Fruit fly (Drosophila melanogaster) whole organism, wandering third instar larva: ENCODE results near the gene S-Lap1.

Source experiments
- Abd-B ChIP-seq: fragments of >200 bp; optimal IDR thresholded peaks from 2 replicates; lab custom pipeline; 2017; ENCODE audit warnings: missing biosample characterization, missing genetic modification characterization
- CG9705 ChIP-seq: fragments of 200-800 bp; sonication (Bioruptor generic); optimal IDR thresholded peaks from 2 replicates; lab custom pipeline; 2018; ENCODE audit warnings: missing biosample characterization, mild to moderate bottlenecking, missing genetic modification characterization
- Dfd ChIP-seq: fragments of >200 bp; optimal IDR thresholded peaks from 2 replicates; lab custom pipeline; 2017; ENCODE audit warnings: missing biosample characterization, missing genetic modification characterization
- Dif ChIP-seq: fragments of 200-275, 200-300 bp; sonication (Bioruptor generic); optimal IDR thresholded peaks from 2 replicates; lab custom pipeline; 2018; ENCODE audit warnings: missing biosample characterization, missing genetic modification characterization; ENCODE audit not compliant: partially characterized antibody
- GATAd ChIP-seq: sonication (Bioruptor generic); optimal IDR thresholded peaks from 2 replicates; lab custom pipeline; 2016; ENCODE audit warnings: missing biosample characterization, missing genetic modification characterization
- Hr78 ChIP-seq: fragments of >200 bp; optimal IDR thresholded peaks from 2 replicates; lab custom pipeline; 2017; ENCODE audit warnings: missing biosample characterization, missing genetic modification characterization
- Hr83 ChIP-seq: fragments of 200-300 bp; sonication (Bioruptor generic); optimal IDR thresholded peaks from 2 replicates; lab custom pipeline; 2016; ENCODE audit warnings: missing biosample characterization, mild to moderate bottlenecking, missing genetic modification characterization, moderate library complexity; ENCODE audit not compliant: poor library complexity, severe bottlenecking
- Myc ChIP-seq: fragments of >200 bp; optimal IDR thresholded peaks from 2 replicates; lab custom pipeline; 2017
- N ChIP-seq: fragments of >200 bp; optimal IDR thresholded peaks from 2 replicates; lab custom pipeline; 2018; ENCODE audit warnings: missing biosample characterization, missing external identifiers, missing genetic modification characterization
- OdsH ChIP-seq: fragments of 200-800 bp; sonication (Bioruptor generic); optimal IDR thresholded peaks from 2 replicates; lab custom pipeline; 2016; ENCODE audit warnings: missing biosample characterization, mild to moderate bottlenecking, missing genetic modification characterization
- Rel ChIP-seq, 2 experiments: fragments of 200-800 bp; sonication (Bioruptor generic) in 1 of 2; optimal IDR thresholded peaks; 2 replicates in 1 of 2; 3 replicates in 1 of 2; lab custom pipeline; 2016 to 2019; ENCODE audit warnings: mild to moderate bottlenecking in 2 of 2, missing biosample characterization in 2 of 2, missing genetic modification characterization in 2 of 2, moderate library complexity in 1 of 2
- Sp1 ChIP-seq: fragments of 200-800 bp; sonication (Bioruptor generic); optimal IDR thresholded peaks from 3 replicates; lab custom pipeline; 2019; ENCODE audit warnings: missing biosample characterization, mild to moderate bottlenecking, missing genetic modification characterization, moderate library complexity
- br ChIP-seq: fragments of 200-800 bp; sonication (Bioruptor generic); optimal IDR thresholded peaks from 2 replicates; lab custom pipeline; 2016; ENCODE audit warnings: missing biosample characterization, missing genetic modification characterization
- brk ChIP-seq: fragments of 200-800 bp; sonication (Bioruptor generic); optimal IDR thresholded peaks from 2 replicates; lab custom pipeline; 2016; ENCODE audit warnings: missing biosample characterization, mild to moderate bottlenecking, missing genetic modification characterization
- dl ChIP-seq, 2 experiments: fragments of 175-275, 200-275 bp in 1 of 2; fragments of 200-275 bp in 1 of 2; sonication (Bioruptor generic); optimal IDR thresholded peaks; lab custom pipeline; 2018; ENCODE audit warnings: mild to moderate bottlenecking in 2 of 2, missing biosample characterization in 2 of 2, missing genetic modification characterization in 2 of 2, moderate library complexity in 2 of 2; ENCODE audit not compliant: partially characterized antibody in 2 of 2, insufficient read depth in 1 of 2
- dsf ChIP-seq: sonication (Bioruptor generic); optimal IDR thresholded peaks from 2 replicates; lab custom pipeline; 2016; ENCODE audit warnings: missing biosample characterization, missing genetic modification characterization, borderline replicate concordance
- ey ChIP-seq: fragments of 200-800 bp; sonication (Bioruptor generic); optimal IDR thresholded peaks from 2 replicates; lab custom pipeline; 2016; ENCODE audit warnings: missing biosample characterization, missing genetic modification characterization
- foxo ChIP-seq, 2 experiments: fragments of 200-800 bp; sonication (Bioruptor generic); optimal IDR thresholded peaks; 2 replicates in 1 of 2; 3 replicates in 1 of 2; lab custom pipeline; 2016 to 2017; ENCODE audit warnings: missing biosample characterization in 2 of 2, missing genetic modification characterization in 2 of 2
- fru ChIP-seq: fragments of 200-800 bp; sonication (Bioruptor generic); optimal IDR thresholded peaks from 3 replicates; lab custom pipeline; 2016; ENCODE audit warnings: missing biosample characterization, mild to moderate bottlenecking, missing genetic modification characterization
- h ChIP-seq: fragments of 200-800 bp; sonication (Bioruptor generic); optimal IDR thresholded peaks from 3 replicates; lab custom pipeline; 2016; ENCODE audit warnings: missing biosample characterization, mild to moderate bottlenecking, missing genetic modification characterization
- jim ChIP-seq: fragments of 175-275, 200-325 bp; sonication (Bioruptor generic); optimal IDR thresholded peaks from 2 replicates; lab custom pipeline; 2016; ENCODE audit warnings: missing biosample characterization, mild to moderate bottlenecking, missing genetic modification characterization
- lola ChIP-seq: fragments of >200 bp; optimal IDR thresholded peaks from 2 replicates; lab custom pipeline; 2017; ENCODE audit warnings: missing biosample characterization, missing genetic modification characterization
- pan ChIP-seq: fragments of >200 bp; optimal IDR thresholded peaks from 2 replicates; lab custom pipeline; 2017
- psq ChIP-seq: fragments of 200-800 bp; sonication (Bioruptor generic); optimal IDR thresholded peaks from 3 replicates; lab custom pipeline; 2017; ENCODE audit warnings: missing biosample characterization, mild to moderate bottlenecking, missing genetic modification characterization, moderate library complexity
- sage ChIP-seq: fragments of 200-800 bp; sonication (Bioruptor generic); optimal IDR thresholded peaks from 2 replicates; lab custom pipeline; 2016; ENCODE audit warnings: missing biosample characterization, mild to moderate bottlenecking, missing genetic modification characterization
- sv ChIP-seq: fragments of 200-800 bp; sonication (Bioruptor generic); optimal IDR thresholded peaks from 3 replicates; lab custom pipeline; 2016; ENCODE audit warnings: missing biosample characterization, missing genetic modification characterization
- usp ChIP-seq: fragments of >200 bp; optimal IDR thresholded peaks from 2 replicates; lab custom pipeline; 2017; ENCODE audit warnings: missing biosample characterization, missing genetic modification characterization
- woc ChIP-seq: sonication (Bioruptor generic); optimal IDR thresholded peaks from 2 replicates; lab custom pipeline; 2016; ENCODE audit warnings: missing biosample characterization, mild to moderate bottlenecking, missing genetic modification characterization

S-Lap1 gene

dm6 chr3L:8603880-8604692 is 12.9 kb upstream of the S-Lap1 start, which contains the start of the genes CG5989 and CG6282:
Gene CG5989, minus strand, starts transcription at chr3L:8604149.
Gene CG6282, plus strand, starts transcription at chr3L:8604657.
- TF ChIP-seq Myc (lab: Kevin White, UChicago), result peak; percentile 61
- peak; percentile 8 for TF ChIP-seq sv (GFP tag; lab: Kevin White, UChicago)
- TF ChIP-seq Dif (GFP tag; lab: Kevin White, UChicago), result no peak

DNA sequence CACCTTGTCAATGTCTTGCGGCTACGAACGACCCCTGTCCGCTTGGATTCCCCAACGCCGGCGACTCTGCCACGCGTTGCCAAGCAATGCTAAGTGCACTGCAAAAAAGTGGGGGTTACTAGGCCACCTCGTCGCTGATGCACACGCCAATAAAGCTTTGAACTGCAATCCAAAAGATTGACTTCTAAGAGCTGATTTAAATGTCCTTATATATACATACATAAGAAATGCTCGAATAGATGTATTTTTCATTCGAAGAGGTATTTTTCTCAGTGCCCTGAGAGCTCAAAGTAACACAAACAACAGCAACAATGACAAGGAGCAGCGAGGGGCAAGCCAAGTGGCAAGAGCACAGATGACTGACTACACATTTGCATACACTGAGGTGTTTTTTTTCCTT is 9.6 kb upstream of the S-Lap1 start:
- TF ChIP-seq Hr78 (GFP tag; lab: Kevin White, UChicago) (no peak), fru (GFP tag; lab: Kevin White, UChicago) (peak; percentile 15), lola (GFP tag; lab: Kevin White, UChicago) (no peak), Sp1 (GFP tag; lab: Kevin White, UChicago) (no peak), N (GFP tag; lab: Kevin White, UChicago) (no peak), ey (GFP tag; lab: Kevin White, UChicago) (peak; percentile 34), foxo (GFP tag; optimal IDR thresholded peaks at IDR 0.05; lab: Kevin White, UChicago) (peak in 1 of 2 experiments; percentile 21), sv (GFP tag; lab: Kevin White, UChicago) (no peak), OdsH (GFP tag; lab: Kevin White, UChicago) (no peak), jim (GFP tag; lab: Kevin White, UChicago) (no peak), h (GFP tag; lab: Kevin White, UChicago) (peak; percentile 20)

DNA sequence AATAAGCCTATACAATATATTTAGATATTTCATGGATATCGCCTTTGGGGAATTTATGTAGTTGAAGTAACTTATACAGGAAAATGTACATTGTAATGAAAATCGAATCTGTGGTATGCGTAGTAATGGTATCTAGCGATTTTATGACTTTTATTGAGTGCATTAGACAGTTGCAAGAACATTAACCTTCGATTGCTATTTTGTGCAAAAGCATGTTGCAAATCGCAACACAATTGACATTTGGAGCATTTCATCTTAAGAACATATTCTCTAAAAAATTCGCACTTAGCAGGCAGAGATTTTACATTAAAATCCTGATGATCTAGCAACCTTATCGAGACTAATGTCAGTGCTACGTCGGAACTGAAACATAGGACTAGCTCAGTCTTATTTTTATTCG is 2.6 kb downstream of the S-Lap1 start, which contains the start of gene S-Lap2:
S-Lap2 (plus strand) TSS at position 301 of the 400 bp plus-strand sequence.
- TF ChIP-seq Dif (GFP tag; lab: Kevin White, UChicago), result no peak
- no peak for TF ChIP-seq dsf (GFP tag; lab: Kevin White, UChicago)
- TF ChIP-seq usp (GFP tag; lab: Kevin White, UChicago), result no peak
- TF ChIP-seq Sp1 (GFP tag; lab: Kevin White, UChicago), result no peak
- TF ChIP-seq pan, result no peak
- TF ChIP-seq GATAd, result no peak
- TF ChIP-seq Hr78 (GFP tag; lab: Kevin White, UChicago), result no peak
- TF ChIP-seq lola (GFP tag; lab: Kevin White, UChicago), result no peak
- no peak for TF ChIP-seq psq (GFP tag; lab: Kevin White, UChicago)
- no peak for TF ChIP-seq brk
- no peak for TF ChIP-seq fru (GFP tag; lab: Kevin White, UChicago)
- no peak for TF ChIP-seq Abd-B (GFP tag; lab: Kevin White, UChicago)
- no peak for TF ChIP-seq CG9705 (GFP tag; lab: Kevin White, UChicago)
- no peak for TF ChIP-seq Dfd (GFP tag; lab: Kevin White, UChicago)
- no peak for TF ChIP-seq sage (GFP tag; lab: Kevin White, UChicago)
- no peak for TF ChIP-seq Hr83 (GFP tag; lab: Kevin White, UChicago)
- TF ChIP-seq, all 38 proteins: peak for 0

DNA sequence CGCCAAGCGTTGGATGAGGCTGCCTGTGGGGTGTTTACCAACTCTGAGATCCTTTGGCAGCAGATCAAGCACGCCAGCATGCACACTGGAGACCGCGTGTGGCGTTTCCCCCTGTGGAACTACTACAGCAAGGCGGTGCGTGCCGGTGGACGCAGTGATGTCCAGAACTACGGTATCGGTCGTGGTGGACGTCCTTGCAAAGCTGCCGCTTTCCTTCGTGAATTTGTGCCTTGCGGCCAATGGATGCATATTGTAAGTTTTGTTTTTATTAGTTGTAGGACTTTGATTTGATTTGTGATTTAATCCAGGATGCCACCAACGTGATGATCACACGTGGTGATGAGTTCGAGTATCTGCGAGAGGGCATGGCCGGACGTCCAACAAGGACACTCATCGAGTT is 4.4 kb downstream of the S-Lap1 start:
- no peak for TF ChIP-seq woc (GFP tag; lab: Kevin White, UChicago)
- no peak for TF ChIP-seq CG9705 (GFP tag; lab: Kevin White, UChicago)
- TF ChIP-seq brk, result no peak
- no peak for TF ChIP-seq psq (GFP tag; lab: Kevin White, UChicago)
- no peak for TF ChIP-seq br
- TF ChIP-seq jim (GFP tag; lab: Kevin White, UChicago), result no peak
- TF ChIP-seq Sp1 (GFP tag; lab: Kevin White, UChicago), result no peak
- no peak for TF ChIP-seq pan
- no peak for TF ChIP-seq OdsH (GFP tag; lab: Kevin White, UChicago)
- no peak for TF ChIP-seq dl (GFP tag; optimal IDR thresholded peaks at IDR 0.05; lab: Kevin White, UChicago; ENCODE audit: insufficient read depth in 1 of 2, partially characterized antibody in 2 of 2)
- TF ChIP-seq Hr78 (GFP tag; lab: Kevin White, UChicago), result no peak
- no peak for TF ChIP-seq Dfd (GFP tag; lab: Kevin White, UChicago)
- no peak for TF ChIP-seq Rel (GFP tag; optimal IDR thresholded peaks at IDR 0.05; lab: Kevin White, UChicago)
- no peak for TF ChIP-seq Rel (tag; optimal IDR thresholded peaks at IDR 0.05; lab: Kevin White, UChicago)
- no peak for TF ChIP-seq h (GFP tag; lab: Kevin White, UChicago)
